Fruit fly (Drosophila melanogaster) whole organism, embryonic: Measurements from ENCODE around the gene Catsup.

Experiments
- Asciz ChIP-seq: fragments of 200-800 bp; sonication (Bioruptor generic); optimal IDR thresholded peaks from 2 replicates; lab custom pipeline; 2017; ENCODE audit warnings: missing biosample characterization, mild to moderate bottlenecking, missing genetic modification characterization, missing genetic modification reagents
- B-H1 ChIP-seq: fragments of 200-800 bp; sonication (Bioruptor generic); IDR thresholded peaks from 3 replicates; pipeline ENCODE4 v1.3.6; 2022; ENCODE audit warnings: missing biosample characterization, missing genetic modification characterization
- Bdp1 ChIP-seq: fragments of 200-800 bp; sonication (Bioruptor generic); optimal IDR thresholded peaks from 3 replicates; lab custom pipeline; 2016; ENCODE audit warnings: missing biosample characterization, missing genetic modification characterization
- CG10147 ChIP-seq: fragments of 200-800 bp; sonication (Bioruptor generic); optimal IDR thresholded peaks from 2 replicates; lab custom pipeline; 2019; ENCODE audit warnings: missing biosample characterization, mild to moderate bottlenecking, missing genetic modification characterization, moderate library complexity
- CG10209 ChIP-seq: fragments of 200-800 bp; sonication (Bioruptor generic); optimal IDR thresholded peaks from 3 replicates; lab custom pipeline; 2017; ENCODE audit warnings: missing biosample characterization, mild to moderate bottlenecking, missing genetic modification characterization, missing genetic modification reagents
- CG10462 ChIP-seq: fragments of 200-800 bp; sonication (Bioruptor generic); optimal IDR thresholded peaks from 2 replicates; lab custom pipeline; 2016; ENCODE audit warnings: missing biosample characterization, missing genetic modification characterization
- CG11456 ChIP-seq: fragments of 200-800 bp; sonication (Bioruptor generic); IDR thresholded peaks from 3 replicates; pipeline ENCODE4 v1.3.6; 2022; ENCODE audit warnings: missing biosample characterization, missing genetic modification characterization
- CG12744 ChIP-seq: fragments of 200-800 bp; sonication (Bioruptor generic); optimal IDR thresholded peaks from 2 replicates; lab custom pipeline; 2016; ENCODE audit warnings: missing biosample characterization, missing genetic modification characterization
- CG13123 ChIP-seq: fragments of 200-800 bp; sonication (Bioruptor generic); optimal IDR thresholded peaks from 2 replicates; lab custom pipeline; 2016; ENCODE audit warnings: missing biosample characterization, missing genetic modification characterization
- CG13624 ChIP-seq: fragments of 200-800 bp; sonication (Bioruptor generic); optimal IDR thresholded peaks from 2 replicates; lab custom pipeline; 2016; ENCODE audit warnings: missing biosample characterization, missing genetic modification characterization
- CG14441 ChIP-seq: fragments of 200-800 bp; sonication (Bioruptor generic); IDR thresholded peaks from 2 replicates; pipeline ENCODE4 v1.3.6; 2022; ENCODE audit warnings: missing biosample characterization, missing genetic modification characterization
- CG15696 ChIP-seq: fragments of 200-800 bp; sonication (Bioruptor generic); optimal IDR thresholded peaks from 2 replicates; lab custom pipeline; 2019; ENCODE audit warnings: missing biosample characterization, mild to moderate bottlenecking, missing genetic modification characterization, moderate library complexity
- CG18476 ChIP-seq: fragments of 200-800 bp; sonication (Bioruptor generic); optimal IDR thresholded peaks from 2 replicates; lab custom pipeline; 2016; ENCODE audit warnings: missing biosample characterization, mild to moderate bottlenecking, missing genetic modification characterization
- CG3847 ChIP-seq: fragments of 200-800 bp; sonication (Bioruptor generic); IDR thresholded peaks from 2 replicates; pipeline ENCODE4 v1.3.6; 2022; ENCODE audit warnings: missing biosample characterization, missing genetic modification characterization
- CG6254 ChIP-seq: fragments of 200-800 bp; sonication (Bioruptor generic); optimal IDR thresholded peaks from 3 replicates; lab custom pipeline; 2017; ENCODE audit warnings: mild to moderate bottlenecking, missing biosample characterization, missing genetic modification reagents, missing genetic modification characterization
- CG6272 ChIP-seq: fragments of 200-800 bp; sonication (Bioruptor generic); IDR thresholded peaks from 2 replicates; pipeline ENCODE4 v1.3.6; 2022; ENCODE audit warnings: missing biosample characterization, missing genetic modification characterization
- CG6654 ChIP-seq: fragments of 200-800 bp; sonication (Bioruptor generic); optimal IDR thresholded peaks from 2 replicates; lab custom pipeline; 2017; ENCODE audit warnings: missing biosample characterization, mild to moderate bottlenecking, missing genetic modification characterization
- CG7271 ChIP-seq: fragments of 200-800 bp; sonication (Bioruptor generic); optimal IDR thresholded peaks from 2 replicates; lab custom pipeline; 2018; ENCODE audit warnings: missing biosample characterization, mild to moderate bottlenecking, missing genetic modification characterization, moderate library complexity
- CG8478 ChIP-seq: fragments of >200 bp; optimal IDR thresholded peaks from 2 replicates; lab custom pipeline; 2018
- CG8765 ChIP-seq: fragments of 200-800 bp; sonication (Bioruptor generic); IDR thresholded peaks from 2 replicates; pipeline ENCODE4 v1.3.6; 2022; ENCODE audit warnings: missing biosample characterization, missing genetic modification characterization
- CG9817 ChIP-seq: fragments of 200-800 bp; sonication (Bioruptor generic); optimal IDR thresholded peaks from 2 replicates; lab custom pipeline; 2018; ENCODE audit warnings: missing biosample characterization, mild to moderate bottlenecking, missing genetic modification characterization, moderate library complexity
- CHES-1-like ChIP-seq: fragments of 200-800 bp; sonication (Bioruptor generic); optimal IDR thresholded peaks from 2 replicates; lab custom pipeline; 2016; ENCODE audit warnings: missing biosample characterization, missing genetic modification characterization
- Deaf1 ChIP-seq: fragments of 200-800 bp; optimal IDR thresholded peaks from 3 replicates; lab custom pipeline; 2019; ENCODE audit warnings: missing biosample characterization, mild to moderate bottlenecking, missing genetic modification characterization, moderate library complexity
- E2f1 ChIP-seq: fragments of 200-800 bp; sonication (Bioruptor generic); IDR thresholded peaks from 2 replicates; pipeline ENCODE4 v1.3.6; 2022; ENCODE audit warnings: missing biosample characterization, missing genetic modification characterization
- Hr3 ChIP-seq: fragments of 200-800 bp; sonication (Bioruptor generic); optimal IDR thresholded peaks from 3 replicates; lab custom pipeline; 2016; ENCODE audit warnings: missing biosample characterization, missing genetic modification characterization
- Hr51 ChIP-seq, 2 experiments: fragments of 200-800 bp; sonication (Bioruptor generic); optimal IDR thresholded peaks; 2 replicates in 1 of 2; 3 replicates in 1 of 2; lab custom pipeline; 2016 to 2018; ENCODE audit warnings: missing biosample characterization in 2 of 2, missing genetic modification characterization in 2 of 2, mild to moderate bottlenecking in 1 of 2, moderate library complexity in 1 of 2
- Oli ChIP-seq: fragments of 200-800 bp; sonication (Bioruptor generic); optimal IDR thresholded peaks from 2 replicates; lab custom pipeline; 2018; ENCODE audit warnings: missing biosample characterization, mild to moderate bottlenecking, missing genetic modification characterization, moderate library complexity
- PHDP ChIP-seq: fragments of 200-800 bp; sonication (Bioruptor generic); optimal IDR thresholded peaks from 3 replicates; lab custom pipeline; 2018; ENCODE audit warnings: missing biosample characterization, mild to moderate bottlenecking, missing genetic modification characterization, moderate library complexity
- Rfx ChIP-seq: fragments of 200-800 bp; sonication (Bioruptor generic); IDR thresholded peaks from 2 replicates; pipeline ENCODE4 v1.3.6; 2022; ENCODE audit warnings: missing biosample characterization, missing genetic modification characterization
- Side ChIP-seq: fragments of 200-800 bp; sonication (Bioruptor generic); optimal IDR thresholded peaks from 2 replicates; lab custom pipeline; 2016; ENCODE audit warnings: missing biosample characterization, missing genetic modification characterization
- Ssrp ChIP-seq: fragments of 200-800 bp; sonication (Bioruptor generic); optimal IDR thresholded peaks from 2 replicates; lab custom pipeline; 2018; ENCODE audit warnings: missing biosample characterization, mild to moderate bottlenecking, missing genetic modification characterization, moderate library complexity
- Xbp1 ChIP-seq: fragments of 200-800 bp; sonication (Bioruptor generic); optimal IDR thresholded peaks from 3 replicates; lab custom pipeline; 2016; ENCODE audit warnings: missing biosample characterization, mild to moderate bottlenecking, missing genetic modification characterization
- abd-A ChIP-seq: fragments of 200-800 bp; sonication (Bioruptor generic); optimal IDR thresholded peaks from 3 replicates; lab custom pipeline; 2019; ENCODE audit warnings: missing biosample characterization, mild to moderate bottlenecking, missing genetic modification characterization, moderate library complexity
- cad ChIP-seq: fragments of >200 bp; optimal IDR thresholded peaks from 2 replicates; lab custom pipeline; 2017; ENCODE audit warnings: missing biosample characterization, missing genetic modification characterization
- chif ChIP-seq, 2 experiments: fragments of 200-800 bp; sonication (Bioruptor generic); optimal IDR thresholded peaks; 3 replicates each; lab custom pipeline; 2016; ENCODE audit warnings: missing biosample characterization in 2 of 2, missing genetic modification characterization in 2 of 2
- ftz-f1 ChIP-seq: fragments of 200-800 bp; sonication (Bioruptor generic); optimal IDR thresholded peaks from 2 replicates; lab custom pipeline; 2016; ENCODE audit warnings: missing biosample characterization, missing genetic modification characterization
- gsb ChIP-seq: fragments of 200-800 bp; sonication (Bioruptor generic); IDR thresholded peaks from 2 replicates; pipeline ENCODE4 v1.3.6; 2022; ENCODE audit warnings: missing biosample characterization, missing genetic modification characterization
- hkb ChIP-seq, 2 experiments: fragments of 200-800 bp in 1 of 2; fragments of >200 bp in 1 of 2; sonication (Bioruptor generic) in 1 of 2; IDR thresholded peaks in 1 of 2; optimal IDR thresholded peaks in 1 of 2; 2 replicates each; pipeline versions ENCODE4 v1.3.6 to Lab custom; 2017 to 2022; ENCODE audit warnings: missing biosample characterization in 1 of 2, missing genetic modification characterization in 1 of 2
- jumu ChIP-seq: fragments of 200-800 bp; sonication (Bioruptor generic); optimal IDR thresholded peaks from 3 replicates; lab custom pipeline; 2016; ENCODE audit warnings: missing biosample characterization, missing genetic modification characterization
- maf-S ChIP-seq: fragments of 200-800 bp; sonication (Bioruptor generic); optimal IDR thresholded peaks from 2 replicates; lab custom pipeline; 2016; ENCODE audit warnings: missing biosample characterization, missing genetic modification characterization
- nerfin-1 ChIP-seq: fragments of 200-800 bp; sonication (Bioruptor generic); optimal IDR thresholded peaks from 3 replicates; lab custom pipeline; 2019; ENCODE audit warnings: missing biosample characterization, mild to moderate bottlenecking, missing genetic modification characterization, moderate library complexity
- pzg ChIP-seq: fragments of 200-800 bp; sonication (Bioruptor generic); optimal IDR thresholded peaks from 3 replicates; lab custom pipeline; 2018; ENCODE audit warnings: missing biosample characterization, mild to moderate bottlenecking, missing genetic modification characterization, moderate library complexity
- salm ChIP-seq: fragments of 200-800 bp; sonication (Bioruptor generic); optimal IDR thresholded peaks from 2 replicates; lab custom pipeline; 2018; ENCODE audit warnings: missing biosample characterization, mild to moderate bottlenecking, missing genetic modification characterization
- scrt ChIP-seq: fragments of 200-800 bp; sonication (Bioruptor generic); optimal IDR thresholded peaks from 2 replicates; lab custom pipeline; 2018; ENCODE audit warnings: missing biosample characterization, mild to moderate bottlenecking, missing genetic modification characterization, moderate library complexity
- slbo ChIP-seq: fragments of 200-800 bp; sonication (Bioruptor generic); IDR thresholded peaks from 2 replicates; pipeline ENCODE4 v1.3.6; 2022; ENCODE audit warnings: missing biosample characterization, missing genetic modification characterization
- slou ChIP-seq: fragments of 200-800 bp; sonication (Bioruptor generic); optimal IDR thresholded peaks from 3 replicates; lab custom pipeline; 2016; ENCODE audit warnings: missing biosample characterization, missing genetic modification characterization
- usp ChIP-seq: fragments of >200 bp; optimal IDR thresholded peaks from 2 replicates; lab custom pipeline; 2017; ENCODE audit warnings: missing biosample characterization, missing genetic modification characterization
- wdn ChIP-seq: fragments of 200-800 bp; sonication (Bioruptor generic); IDR thresholded peaks from 2 replicates; pipeline ENCODE4 v1.3.6; 2022; ENCODE audit warnings: missing biosample characterization, missing genetic modification characterization

Gene Catsup

dm6 chr2L:19021278-19022220, 20.1 kb upstream of the Catsup start:
- no peak for TF ChIP-seq CG12744 (GFP tag; lab: Kevin White, UChicago)
- peak; percentile 57 for TF ChIP-seq salm (tag; lab: Kevin White, UChicago)
- TF ChIP-seq Ssrp (tag; lab: Kevin White, UChicago) = peak; percentile 77
- TF ChIP-seq pzg (GFP tag; lab: Kevin White, UChicago) = no peak
- no peak for TF ChIP-seq usp (GFP tag; lab: Kevin White, UChicago)
- TF ChIP-seq CG10147 (GFP tag; lab: Kevin White, UChicago) = peak; percentile 86
- no peak for TF ChIP-seq CG6272
- peak; percentile 13 for TF ChIP-seq CG13123 (GFP tag; lab: Kevin White, UChicago)
- peak; percentile 35 for TF ChIP-seq Bdp1 (GFP tag; lab: Kevin White, UChicago)
- peak; percentile 65 for TF ChIP-seq CG11456 (GFP tag; lab: Robert Waterston, UW)
- TF ChIP-seq Side (GFP tag; lab: Kevin White, UChicago) = no peak
- no peak for TF ChIP-seq B-H1 (GFP tag; lab: Robert Waterston, UW)
- peak; percentile 37 for TF ChIP-seq jumu (GFP tag; lab: Kevin White, UChicago)
- peak; percentile 75 for TF ChIP-seq CG9817 (tag; lab: Kevin White, UChicago)
- peak; percentile 81 for TF ChIP-seq CG10209 (GFP tag; lab: Kevin White, UChicago)
- peak; percentile 63 for TF ChIP-seq Deaf1 (tag; lab: Kevin White, UChicago)
- TF ChIP-seq CG15696 (tag; lab: Kevin White, UChicago) = peak; percentile 8
- TF ChIP-seq hkb (optimal IDR thresholded peaks at IDR 0.05; lab: Kevin White, UChicago) = no peak
- peak; percentile 70 for TF ChIP-seq hkb (GFP tag; IDR thresholded peaks at IDR 0.05; lab: Robert Waterston, UW)
- no peak for TF ChIP-seq CG8478 (lab: Kevin White, UChicago)
- peak; percentile 94 for TF ChIP-seq abd-A (tag; lab: Kevin White, UChicago)
- no peak for TF ChIP-seq maf-S (GFP tag; lab: Kevin White, UChicago)
- TF ChIP-seq CG7271 (tag; lab: Kevin White, UChicago) = no peak
- TF ChIP-seq CHES-1-like (GFP tag; lab: Kevin White, UChicago) = peak; percentile 35
- peak; percentile 4 for TF ChIP-seq CG13624
- TF ChIP-seq CG8765 = no peak
- TF ChIP-seq nerfin-1 = peak; percentile 63
- TF ChIP-seq scrt (GFP tag; lab: Kevin White, UChicago) = peak; percentile 72
- peak; percentile 72 for TF ChIP-seq Asciz (GFP tag; lab: Kevin White, UChicago)
- peak; percentile 72 for TF ChIP-seq slbo (GFP tag; lab: Robert Waterston, UW)
- no peak for TF ChIP-seq CG14441 (GFP tag; lab: Robert Waterston, UW)
- no peak for TF ChIP-seq cad
- peak; percentile 1 to 50 for TF ChIP-seq chif (GFP tag; optimal IDR thresholded peaks at IDR 0.05; lab: Kevin White, UChicago)
- peak; percentile 12 to 89 for TF ChIP-seq Hr51 (GFP tag; optimal IDR thresholded peaks at IDR 0.05; lab: Kevin White, UChicago)
- peak; percentile 69 for TF ChIP-seq CG3847 (GFP tag; lab: Robert Waterston, UW)
- TF ChIP-seq slou (GFP tag; lab: Kevin White, UChicago) = peak; percentile 27
- peak; percentile 88 for TF ChIP-seq Oli (tag; lab: Kevin White, UChicago)
- TF ChIP-seq CG10462 (GFP tag; lab: Kevin White, UChicago) = peak; percentile 20
- peak; percentile 47; the same call in 1 of the 2 replicates for TF ChIP-seq wdn (GFP tag; lab: Robert Waterston, UW)
- peak; percentile 44; the same call in 1 of the 2 replicates for TF ChIP-seq E2f1 (GFP tag; lab: Robert Waterston, UW)
- peak; percentile 68 for TF ChIP-seq Hr3 (GFP tag; lab: Kevin White, UChicago)
- TF ChIP-seq PHDP (tag; lab: Kevin White, UChicago) = peak; percentile 85
- peak; percentile 49 for TF ChIP-seq CG6254
- peak; percentile 39 for TF ChIP-seq CG18476 (GFP tag; lab: Kevin White, UChicago)
- TF ChIP-seq ftz-f1 (GFP tag; lab: Kevin White, UChicago) = no peak
- TF ChIP-seq CG6654 (GFP tag; lab: Kevin White, UChicago) = peak; percentile 38
- TF ChIP-seq Xbp1 (GFP tag; lab: Kevin White, UChicago) = peak; percentile 69
- 0 out of 2 replicates have a peak, but pooled peaks have one; percentile 35 for TF ChIP-seq gsb
- TF ChIP-seq Rfx (GFP tag; lab: Robert Waterston, UW) = peak; percentile 81
